Fruit fly (Drosophila melanogaster) whole organism, embryonic: ENCODE measurements around the gene CG4382.

ENCODE experiments used
- CG10366 ChIP-seq: fragments of 200-800 bp; sonication (Bioruptor generic); IDR thresholded peaks from 2 replicates; pipeline ENCODE4 v1.3.6; 2022; ENCODE audit warnings: missing biosample characterization, missing genetic modification characterization
- CG10979 ChIP-seq: fragments of 200-800 bp; sonication (Bioruptor generic); optimal IDR thresholded peaks from 2 replicates; lab custom pipeline; 2018; ENCODE audit warnings: missing biosample characterization, mild to moderate bottlenecking, missing genetic modification characterization, moderate library complexity
- CG12769 ChIP-seq: fragments of 200-800 bp; sonication (Bioruptor generic); optimal IDR thresholded peaks from 2 replicates; lab custom pipeline; 2019; ENCODE audit warnings: missing biosample characterization, mild to moderate bottlenecking, missing genetic modification characterization, moderate library complexity
- CG13296 ChIP-seq: fragments of 200-800 bp; sonication (Bioruptor generic); optimal IDR thresholded peaks from 3 replicates; lab custom pipeline; 2018; ENCODE audit warnings: missing biosample characterization, mild to moderate bottlenecking, missing genetic modification characterization
- CG1603 ChIP-seq: fragments of 200-800 bp; sonication (Bioruptor generic); optimal IDR thresholded peaks from 2 replicates; lab custom pipeline; 2019; ENCODE audit warnings: missing biosample characterization, mild to moderate bottlenecking, missing genetic modification characterization, moderate library complexity
- CG17328 ChIP-seq: fragments of 200-800 bp; sonication (Bioruptor generic); IDR thresholded peaks from 2 replicates; pipeline ENCODE4 v1.3.6; 2022; ENCODE audit warnings: missing biosample characterization, missing genetic modification characterization
- CG2199 ChIP-seq: fragments of 200-800 bp; sonication (Bioruptor generic); IDR thresholded peaks from 3 replicates; pipeline ENCODE4 v1.3.6; 2022; ENCODE audit warnings: missing biosample characterization, missing genetic modification characterization
- CG2712 ChIP-seq: fragments of 200-800 bp; optimal IDR thresholded peaks from 3 replicates; lab custom pipeline; 2019; ENCODE audit warnings: missing biosample characterization, mild to moderate bottlenecking, missing genetic modification characterization, moderate library complexity
- CG31224 ChIP-seq: fragments of 200-800 bp; sonication (Bioruptor generic); IDR thresholded peaks from 2 replicates; pipeline ENCODE4 v1.3.6; 2022; ENCODE audit warnings: missing biosample characterization, missing genetic modification characterization
- CG32532 ChIP-seq: fragments of 200-800 bp; sonication (Bioruptor generic); IDR thresholded peaks from 2 replicates; pipeline ENCODE4 v1.3.6; 2022; ENCODE audit warnings: missing biosample characterization, missing genetic modification characterization
- CG3407 ChIP-seq: fragments of 200-800 bp; sonication (Bioruptor generic); optimal IDR thresholded peaks from 2 replicates; lab custom pipeline; 2018; ENCODE audit warnings: missing biosample characterization, mild to moderate bottlenecking, missing genetic modification characterization
- CG3726 ChIP-seq: fragments of 200-800 bp; sonication (Bioruptor generic); IDR thresholded peaks from 3 replicates; pipeline ENCODE4, ENCODE4 v1.3.6; 2022; ENCODE audit warnings: missing biosample characterization, missing genetic modification characterization
- CG3838 ChIP-seq: fragments of 200-800 bp; sonication (Bioruptor generic); optimal IDR thresholded peaks from 3 replicates; lab custom pipeline; 2016; ENCODE audit warnings: missing biosample characterization, missing genetic modification characterization
- CG4617 ChIP-seq: fragments of 200-800 bp; sonication (Bioruptor generic); optimal IDR thresholded peaks from 3 replicates; lab custom pipeline; 2016; ENCODE audit warnings: missing biosample characterization, missing genetic modification characterization, borderline replicate concordance
- CG5245 ChIP-seq: fragments of 200-800 bp; sonication (Bioruptor generic); optimal IDR thresholded peaks from 3 replicates; lab custom pipeline; 2016; ENCODE audit warnings: missing biosample characterization, missing genetic modification characterization
- CG8388 ChIP-seq: fragments of 200-800 bp; sonication (Bioruptor generic); optimal IDR thresholded peaks from 2 replicates; lab custom pipeline; 2019; ENCODE audit warnings: missing biosample characterization, mild to moderate bottlenecking, missing genetic modification characterization, moderate library complexity
- CG9727 ChIP-seq: fragments of 200-800 bp; sonication (Bioruptor generic); optimal IDR thresholded peaks from 3 replicates; lab custom pipeline; 2017; ENCODE audit warnings: missing biosample characterization, mild to moderate bottlenecking, missing genetic modification characterization
- Chrac-16 ChIP-seq: fragments of 200-800 bp; sonication (Bioruptor generic); optimal IDR thresholded peaks from 3 replicates; lab custom pipeline; 2016; ENCODE audit warnings: missing biosample characterization, missing genetic modification characterization
- D ChIP-seq, 2 experiments: fragments of 200-800 bp in 1 of 2; fragments of >200 bp in 1 of 2; sonication (Bioruptor generic) in 1 of 2; optimal IDR thresholded peaks; 2 replicates in 1 of 2; 3 replicates in 1 of 2; lab custom pipeline; 2017; ENCODE audit warnings: mild to moderate bottlenecking in 1 of 2, missing biosample characterization in 1 of 2, missing genetic modification characterization in 1 of 2, missing genetic modification reagents in 1 of 2
- D19A ChIP-seq: fragments of 200-800 bp; optimal IDR thresholded peaks from 3 replicates; lab custom pipeline; 2019; ENCODE audit warnings: missing biosample characterization, mild to moderate bottlenecking, missing genetic modification characterization, moderate library complexity
- Dip3 ChIP-seq: fragments of 200-800 bp; sonication (Bioruptor generic); optimal IDR thresholded peaks from 3 replicates; lab custom pipeline; 2016; ENCODE audit warnings: missing biosample characterization, missing genetic modification characterization
- Hey ChIP-seq: fragments of 200-800 bp; sonication (Bioruptor generic); optimal IDR thresholded peaks from 3 replicates; lab custom pipeline; 2018; ENCODE audit warnings: missing biosample characterization, mild to moderate bottlenecking, missing genetic modification characterization
- Med ChIP-seq: fragments of 200-800 bp; sonication (Bioruptor generic); peaks from one replicate; lab custom pipeline; 2016; ENCODE audit warnings: missing biosample characterization, missing genetic modification characterization, mild to moderate bottlenecking, inconsistent platforms, moderate library complexity
- Mes4 ChIP-seq: fragments of 200-800 bp; sonication (Bioruptor generic); optimal IDR thresholded peaks from 2 replicates; lab custom pipeline; 2016; ENCODE audit warnings: missing biosample characterization, missing genetic modification characterization
- NK7.1 ChIP-seq: fragments of 200-800 bp; sonication (Bioruptor generic); optimal IDR thresholded peaks from 3 replicates; lab custom pipeline; 2016; ENCODE audit warnings: missing biosample characterization, missing genetic modification characterization
- Optix ChIP-seq: fragments of 200-800 bp; sonication (Bioruptor generic); IDR thresholded peaks from 3 replicates; pipeline ENCODE4 v1.3.6; 2022; ENCODE audit warnings: missing biosample characterization, missing genetic modification characterization
- Rfx ChIP-seq: fragments of 200-800 bp; sonication (Bioruptor generic); IDR thresholded peaks from 2 replicates; pipeline ENCODE4 v1.3.6; 2022; ENCODE audit warnings: missing biosample characterization, missing genetic modification characterization
- Six4 ChIP-seq: fragments of 200-800 bp; sonication (Bioruptor generic); optimal IDR thresholded peaks from 2 replicates; lab custom pipeline; 2016; ENCODE audit warnings: missing biosample characterization, missing genetic modification characterization
- Sry-β ChIP-seq: fragments of 200-800 bp; sonication (Bioruptor generic); optimal IDR thresholded peaks from 2 replicates; lab custom pipeline; 2018; ENCODE audit warnings: missing biosample characterization, mild to moderate bottlenecking, missing genetic modification characterization, moderate library complexity
- YL-1 ChIP-seq: fragments of 200-800 bp; sonication (Bioruptor generic); optimal IDR thresholded peaks from 3 replicates; lab custom pipeline; 2017; ENCODE audit warnings: missing biosample characterization, mild to moderate bottlenecking, missing genetic modification characterization
- bowl ChIP-seq: fragments of 200-800 bp; sonication (Bioruptor generic); IDR thresholded peaks from 2 replicates; pipeline ENCODE4 v1.3.6; 2022; ENCODE audit warnings: missing biosample characterization, missing genetic modification characterization
- bsh ChIP-seq, 2 experiments: fragments of 200-800 bp; sonication (Bioruptor generic); optimal IDR thresholded peaks; 2 replicates each; lab custom pipeline; 2017 to 2018; ENCODE audit warnings: mild to moderate bottlenecking in 2 of 2, missing biosample characterization in 2 of 2, missing genetic modification characterization in 2 of 2, moderate library complexity in 1 of 2
- ci ChIP-seq: fragments of 200-800 bp; sonication (Bioruptor generic); IDR thresholded peaks from 3 replicates; pipeline ENCODE4 v1.3.6; 2022; ENCODE audit warnings: missing biosample characterization, missing genetic modification characterization
- dysf ChIP-seq: fragments of 200-800 bp; sonication (Bioruptor generic); IDR thresholded peaks from 3 replicates; pipeline ENCODE4 v1.3.6; 2022; ENCODE audit warnings: missing biosample characterization, missing genetic modification characterization
- eve ChIP-seq, 2 experiments: fragments of >200 bp; optimal IDR thresholded peaks; 2 replicates each; lab custom pipeline; 2017; ENCODE audit warnings: missing biosample characterization in 2 of 2, missing genetic modification characterization in 2 of 2
- eyg ChIP-seq: fragments of 200-800 bp; sonication (Bioruptor generic); optimal IDR thresholded peaks from 3 replicates; lab custom pipeline; 2016; ENCODE audit warnings: missing biosample characterization, missing genetic modification characterization
- gsb-n ChIP-seq: fragments of 200-800 bp; sonication (Bioruptor generic); optimal IDR thresholded peaks from 3 replicates; lab custom pipeline; 2018; ENCODE audit warnings: missing biosample characterization, mild to moderate bottlenecking, missing genetic modification characterization
- hbn ChIP-seq: fragments of 200-800 bp; sonication (Bioruptor generic); IDR thresholded peaks from 2 replicates; pipeline ENCODE4 v1.3.6; 2022; ENCODE audit warnings: missing biosample characterization, missing genetic modification characterization; ENCODE audit not compliant: partially characterized antibody
- lilli ChIP-seq: fragments of 200-800 bp; sonication (Bioruptor generic); optimal IDR thresholded peaks from 3 replicates; lab custom pipeline; 2016; ENCODE audit warnings: missing biosample characterization, missing genetic modification characterization
- mam ChIP-seq: fragments of 200-800 bp; sonication (Bioruptor generic); optimal IDR thresholded peaks from 3 replicates; lab custom pipeline; 2016; ENCODE audit warnings: missing biosample characterization, missing genetic modification characterization
- org-1 ChIP-seq: fragments of 200-800 bp; sonication (Bioruptor generic); optimal IDR thresholded peaks from 2 replicates; lab custom pipeline; 2017; ENCODE audit warnings: missing biosample characterization, missing genetic modification characterization
- pho ChIP-seq: fragments of 200-800 bp; sonication (Bioruptor generic); optimal IDR thresholded peaks from 2 replicates; lab custom pipeline; 2016; ENCODE audit warnings: missing biosample characterization, missing genetic modification characterization
- repo ChIP-seq: fragments of 200-800 bp; sonication (Bioruptor generic); optimal IDR thresholded peaks from 2 replicates; lab custom pipeline; 2016; ENCODE audit warnings: missing biosample characterization, missing genetic modification characterization
- row ChIP-seq: fragments of 200-800 bp; sonication (Bioruptor generic); IDR thresholded peaks from 3 replicates; pipeline ENCODE4 v1.3.6; 2022; ENCODE audit warnings: missing biosample characterization, missing genetic modification characterization
- slou ChIP-seq: fragments of 200-800 bp; sonication (Bioruptor generic); optimal IDR thresholded peaks from 3 replicates; lab custom pipeline; 2016; ENCODE audit warnings: missing biosample characterization, missing genetic modification characterization
- sqz ChIP-seq: fragments of 200-800 bp; sonication (Bioruptor generic); optimal IDR thresholded peaks from 3 replicates; lab custom pipeline; 2018; ENCODE audit warnings: missing biosample characterization, mild to moderate bottlenecking, missing genetic modification characterization
- stc ChIP-seq: fragments of 200-800 bp; sonication (Bioruptor generic); IDR thresholded peaks from 2 replicates; pipeline ENCODE4 v1.3.6; 2022; ENCODE audit warnings: missing biosample characterization, missing genetic modification characterization
- tna ChIP-seq: fragments of 200-800 bp; sonication (Bioruptor generic); IDR thresholded peaks from 2 replicates; pipeline ENCODE4 v1.3.6; 2022; ENCODE audit warnings: missing biosample characterization, missing genetic modification characterization; ENCODE audit not compliant: partially characterized antibody
- tup ChIP-seq: fragments of 200-800 bp; sonication (Bioruptor generic); optimal IDR thresholded peaks from 2 replicates; lab custom pipeline; 2016; ENCODE audit warnings: missing biosample characterization, mild to moderate bottlenecking, missing genetic modification characterization, moderate library complexity
- unpg ChIP-seq: fragments of 200-800 bp; sonication (Bioruptor generic); optimal IDR thresholded peaks from 3 replicates; lab custom pipeline; 2018; ENCODE audit warnings: missing biosample characterization, mild to moderate bottlenecking, missing genetic modification characterization, moderate library complexity

Gene CG4382

dm6 chr2L:9614674-9615258 lies 14.1 kb upstream of the CG4382 start (continued):
- peak; percentile 42; the same call in 1 of the 3 replicates for TF ChIP-seq ci
- TF ChIP-seq D19A: no peak
- peak; percentile 60 for TF ChIP-seq Med (GFP tag; lab: Kevin White, UChicago)
- no peak for TF ChIP-seq Dip3 (GFP tag; lab: Kevin White, UChicago)
- no peak for TF ChIP-seq org-1 (GFP tag; lab: Kevin White, UChicago)
- no peak for TF ChIP-seq Mes4
- no peak for TF ChIP-seq NK7.1 (GFP tag; lab: Kevin White, UChicago)
- TF ChIP-seq CG1603 (tag; lab: Kevin White, UChicago): peak; percentile 3
- TF ChIP-seq YL-1 (GFP tag; lab: Kevin White, UChicago): no peak
- no peak for TF ChIP-seq bsh (GFP tag; optimal IDR thresholded peaks at IDR 0.05; lab: Kevin White, UChicago)
- no peak for TF ChIP-seq CG5245
- no peak for TF ChIP-seq CG3726 (GFP tag; lab: Robert Waterston, UW)
- no peak for TF ChIP-seq CG31224
- no peak for TF ChIP-seq pho (GFP tag; lab: Kevin White, UChicago)
- TF ChIP-seq CG3838: no peak
- no peak for TF ChIP-seq tup (GFP tag; lab: Kevin White, UChicago)
- no peak for TF ChIP-seq stc (GFP tag; lab: Robert Waterston, UW)
- TF ChIP-seq CG32532: no peak
- TF ChIP-seq Sry-β (GFP tag; lab: Kevin White, UChicago): no peak
- TF ChIP-seq CG8388 (GFP tag; lab: Kevin White, UChicago): no peak
- no peak for TF ChIP-seq bowl (GFP tag; lab: Robert Waterston, UW)

dm6 chr2L:9613922-9614321 lies 13.2 kb upstream of the CG4382 start:
- TF ChIP-seq CG10979 (tag; lab: Kevin White, UChicago) (peak; percentile 33), dysf (GFP tag; lab: Robert Waterston, UW) (peak; percentile 38; the same call in 1 of the 3 replicates), row (peak; percentile 61), CG2199 (GFP tag; lab: Robert Waterston, UW) (peak; percentile 75; the same call in 1 of the 3 replicates), D (optimal IDR thresholded peaks at IDR 0.05; lab: Kevin White, UChicago) (no peak), D (GFP tag; optimal IDR thresholded peaks at IDR 0.05; lab: Kevin White, UChicago) (peak; percentile 16), Chrac-16 (GFP tag; lab: Kevin White, UChicago) (peak; percentile 26), repo (GFP tag; lab: Kevin White, UChicago) (no peak), lilli (GFP tag; lab: Kevin White, UChicago) (peak; percentile 22), eyg (GFP tag; lab: Kevin White, UChicago) (no peak), CG9727 (GFP tag; lab: Kevin White, UChicago) (peak; percentile 15), Six4 (GFP tag; lab: Kevin White, UChicago) (peak; percentile 9), CG2712 (tag; lab: Kevin White, UChicago) (peak; percentile 35), gsb-n (tag; lab: Kevin White, UChicago) (no peak), CG17328 (0 out of 2 replicates have a peak, but pooled peaks have one; percentile 39), CG3407 (GFP tag; lab: Kevin White, UChicago) (peak; percentile 2), stc (GFP tag; lab: Robert Waterston, UW) (peak; percentile 43; the same call in 1 of the 2 replicates), eve (GFP tag; optimal IDR thresholded peaks at IDR 0.05; lab: Kevin White, UChicago) (no peak), Rfx (peak; percentile 58), slou (no peak), Hey (tag; lab: Kevin White, UChicago) (no peak), hbn (GFP tag; lab: Robert Waterston, UW) (no peak), CG10366 (GFP tag; lab: Robert Waterston, UW) (peak; percentile 51), Optix (GFP tag; lab: Robert Waterston, UW) (peak; percentile 30; the same call in 1 of the 3 replicates), CG4617 (no peak), CG12769 (tag; lab: Kevin White, UChicago) (peak; percentile 56), CG13296 (GFP tag; lab: Kevin White, UChicago) (peak; percentile 3), unpg (GFP tag; lab: Kevin White, UChicago) (peak; percentile 25), sqz (GFP tag; lab: Kevin White, UChicago) (no peak), tna (GFP tag; lab: Robert Waterston, UW) (no peak), mam (GFP tag; lab: Kevin White, UChicago) (peak; percentile 22)
